Fruit fly (Drosophila melanogaster) whole organism: ENCODE data around the gene CG1764.

Experiments used
- CG8478 ChIP-seq: fragments of >200 bp; optimal IDR thresholded peaks from 2 replicates; lab custom pipeline; 2018; ENCODE audit warnings: inconsistent platforms
- Dll ChIP-seq: fragments of >200 bp; optimal IDR thresholded peaks from 2 replicates; lab custom pipeline; 2017
- EcR ChIP-seq, 2 experiments: fragments of >200 bp; optimal IDR thresholded peaks; 2 replicates each; lab custom pipeline; 2017; ENCODE audit warnings: missing biosample characterization in 2 of 2, missing genetic modification characterization in 2 of 2, missing genetic modification reagents in 2 of 2
- pan ChIP-seq: fragments of >200 bp; optimal IDR thresholded peaks from 2 replicates; lab custom pipeline; 2017
- psq ChIP-seq: fragments of >200 bp; optimal IDR thresholded peaks from 2 replicates; lab custom pipeline; 2017
- usp ChIP-seq: fragments of >200 bp; optimal IDR thresholded peaks from 2 replicates; lab custom pipeline; 2017; ENCODE audit warnings: missing biosample characterization, missing genetic modification characterization, mixed read lengths

Gene CG1764

DNA sequence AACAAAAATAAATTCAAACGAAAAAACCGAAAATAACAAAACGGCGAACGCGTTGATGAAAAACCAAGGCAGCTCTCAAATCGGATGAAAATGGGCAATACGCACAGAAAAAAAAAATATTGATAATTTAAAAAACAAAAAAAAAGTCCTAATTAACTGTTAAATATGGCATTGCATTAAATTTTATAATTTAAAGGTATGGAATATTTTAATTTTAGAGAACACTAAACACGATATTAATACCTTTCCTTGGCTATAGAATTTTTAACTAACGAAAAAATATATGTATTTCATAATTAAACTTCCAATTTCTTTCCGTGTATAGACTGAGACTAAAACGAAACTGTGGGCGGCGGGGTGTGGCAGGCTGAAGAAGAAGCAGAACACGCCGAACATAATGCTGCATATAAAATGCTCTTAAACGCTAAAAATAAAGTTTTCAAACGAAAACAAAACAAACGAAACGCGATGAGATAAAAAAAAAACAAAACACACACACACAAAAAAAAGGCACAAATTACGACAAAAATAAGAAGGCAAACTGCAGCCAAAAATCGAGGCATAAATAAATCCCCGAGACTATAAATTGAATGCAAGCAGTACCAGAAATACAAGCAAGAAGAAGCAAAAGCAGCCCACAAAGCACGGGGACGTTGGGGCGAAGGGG, 27.7 kb downstream of the CG1764 start:
- no peak for TF ChIP-seq pan

DNA sequence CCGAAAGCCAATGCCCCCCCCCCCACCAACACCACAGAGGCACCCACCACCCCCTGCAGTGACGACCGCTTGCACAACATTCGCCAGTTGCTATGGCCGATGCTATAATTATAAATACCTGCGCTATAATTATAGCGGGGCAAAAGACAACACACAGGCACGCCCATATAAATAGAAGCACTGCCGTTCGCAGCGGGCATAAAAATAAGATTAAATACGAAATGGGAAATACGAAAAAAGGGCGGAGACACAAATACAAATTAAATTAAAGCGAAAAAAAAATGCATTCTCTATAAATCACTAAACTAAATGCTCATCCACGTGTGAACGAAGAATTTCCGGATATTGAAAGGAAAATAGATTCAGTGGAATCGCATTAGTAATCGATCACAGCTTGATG, 28.8 kb downstream of the CG1764 start:
- TF ChIP-seq pan (no peak), usp (GFP tag; lab: Kevin White, UChicago) (no peak), EcR (GFP tag; optimal IDR thresholded peaks at IDR 0.05; lab: Kevin White, UChicago) (no peak), psq (no peak), CG8478 (lab: Kevin White, UChicago) (no peak), Dll (lab: Kevin White, UChicago) (no peak)

DNA sequence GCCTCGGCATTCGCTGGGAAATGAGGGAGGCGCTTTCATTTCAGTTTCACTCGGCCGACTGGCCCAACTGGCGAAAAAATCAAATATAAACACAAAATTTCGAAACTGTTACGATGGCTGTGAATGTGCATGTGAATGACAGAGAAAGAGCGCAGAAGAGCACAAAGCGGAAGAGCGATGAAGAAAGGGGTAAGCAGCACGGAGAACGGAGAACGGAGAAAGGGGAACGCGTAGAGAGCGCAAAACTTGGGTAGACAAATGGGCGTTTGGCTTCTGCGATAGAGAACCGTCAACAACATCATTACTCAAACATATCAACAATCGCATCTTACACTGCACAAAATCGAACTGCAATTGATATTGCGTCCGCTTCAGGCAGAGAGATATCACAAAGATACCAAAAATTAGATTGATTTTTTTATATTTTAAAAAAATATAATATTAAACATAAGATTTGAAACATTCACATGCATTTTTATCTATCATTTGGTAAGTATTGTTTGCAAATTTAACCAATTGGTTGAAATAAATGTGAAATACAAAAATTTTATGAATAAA, 29.5 kb downstream of the CG1764 start:
- TF ChIP-seq CG8478 (lab: Kevin White, UChicago) (no peak), usp (GFP tag; lab: Kevin White, UChicago) (no peak), Dll (lab: Kevin White, UChicago) (no peak), psq (no peak), pan (no peak), EcR (GFP tag; optimal IDR thresholded peaks at IDR 0.05; lab: Kevin White, UChicago) (no peak)

DNA sequence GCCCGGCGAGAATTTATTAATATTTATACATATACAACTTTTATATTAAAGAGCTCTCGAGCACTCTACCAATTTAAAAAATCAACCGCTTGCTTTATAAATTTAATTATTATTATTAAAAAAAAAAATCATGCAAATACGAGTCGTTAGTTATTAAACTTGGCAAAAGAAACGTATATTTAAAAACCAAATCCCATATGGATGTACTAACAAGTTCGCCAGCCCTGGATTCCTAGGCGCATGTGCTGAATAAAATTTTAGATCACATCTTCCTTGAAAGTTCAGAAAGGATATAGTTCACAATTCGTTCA, 43.5 kb downstream of the CG1764 start, which contains the start of gene comt:
TSS of gene comt (plus strand) at position 265 of the 311 bp plus-strand sequence.
- TF ChIP-seq Dll (lab: Kevin White, UChicago) = no peak
- no peak for TF ChIP-seq EcR (GFP tag; optimal IDR thresholded peaks at IDR 0.05; lab: Kevin White, UChicago)
- no peak for TF ChIP-seq pan
- TF ChIP-seq psq = no peak
- TF ChIP-seq usp (GFP tag; lab: Kevin White, UChicago) = no peak
- TF ChIP-seq CG8478 (lab: Kevin White, UChicago) = no peak

DNA sequence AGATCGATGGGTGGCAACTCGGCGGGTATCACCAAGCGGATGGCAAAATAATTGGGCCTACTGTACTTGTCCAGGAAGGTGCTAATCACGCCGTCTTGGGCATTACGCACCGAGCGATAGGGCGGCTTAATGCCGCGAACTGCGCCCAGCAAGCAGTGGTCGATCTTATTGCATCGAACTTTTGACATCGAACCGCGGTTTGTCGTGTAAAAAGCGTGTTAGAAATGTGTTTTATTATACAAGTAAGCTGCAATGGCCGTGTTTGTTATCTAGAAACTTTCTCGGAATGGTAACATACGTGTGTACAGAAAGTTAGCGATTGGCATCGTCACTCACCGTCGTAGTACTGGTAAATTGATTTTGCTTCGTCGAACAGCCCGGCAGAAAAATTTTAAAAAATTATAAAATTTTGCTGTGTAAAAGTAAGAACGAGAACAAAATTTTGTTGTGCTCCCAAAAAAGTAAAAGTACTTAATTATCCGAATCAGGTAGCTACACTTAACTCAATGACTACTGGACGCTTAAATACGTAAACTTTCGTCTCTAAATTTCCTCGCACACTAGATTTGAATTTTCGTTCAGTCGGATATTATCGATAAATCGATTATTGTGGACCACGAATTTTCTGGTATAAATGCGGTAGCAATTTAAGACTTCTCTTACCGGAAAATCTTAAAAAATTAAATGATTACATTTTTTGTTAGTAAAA, 44.0 kb downstream of the CG1764 start, which contains the start of the genes mew and CG15742:
TSS of gene mew (minus strand) at position 443 of the 709 bp plus-strand sequence.
TSS of gene CG15742 (minus strand) at position 448 of the 709 bp plus-strand sequence.
- TF ChIP-seq EcR (GFP tag; optimal IDR thresholded peaks at IDR 0.05; lab: Kevin White, UChicago) = no peak
- TF ChIP-seq psq = no peak
- no peak for TF ChIP-seq CG8478 (lab: Kevin White, UChicago)
- TF ChIP-seq pan = no peak
- TF ChIP-seq Dll (lab: Kevin White, UChicago) = no peak
- TF ChIP-seq usp (GFP tag; lab: Kevin White, UChicago) = no peak

DNA sequence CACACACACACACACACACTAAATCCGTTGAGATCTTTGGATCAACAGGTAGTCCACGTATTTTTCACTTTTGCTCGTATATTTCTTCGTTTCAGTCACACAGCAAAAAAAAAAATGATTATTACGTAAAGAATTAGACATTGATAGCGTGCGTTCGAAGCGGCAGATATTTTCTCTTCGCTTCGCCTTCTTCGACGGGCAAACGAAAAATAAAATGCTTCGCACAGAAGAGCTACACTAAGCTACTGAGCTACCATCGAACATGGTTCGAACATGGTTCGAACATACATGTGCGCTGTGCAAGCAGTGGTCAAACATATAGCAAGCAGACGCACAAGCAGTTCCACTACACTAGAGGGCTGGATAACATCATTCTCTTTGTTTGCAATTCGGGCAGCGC, 45.2 kb downstream of the CG1764 start:
- TF ChIP-seq usp (GFP tag; lab: Kevin White, UChicago) = no peak
- no peak for TF ChIP-seq psq
- TF ChIP-seq EcR (GFP tag; optimal IDR thresholded peaks at IDR 0.05; lab: Kevin White, UChicago) = no peak
- no peak for TF ChIP-seq pan
- TF ChIP-seq CG8478 (lab: Kevin White, UChicago) = no peak
- TF ChIP-seq Dll (lab: Kevin White, UChicago) = no peak

DNA sequence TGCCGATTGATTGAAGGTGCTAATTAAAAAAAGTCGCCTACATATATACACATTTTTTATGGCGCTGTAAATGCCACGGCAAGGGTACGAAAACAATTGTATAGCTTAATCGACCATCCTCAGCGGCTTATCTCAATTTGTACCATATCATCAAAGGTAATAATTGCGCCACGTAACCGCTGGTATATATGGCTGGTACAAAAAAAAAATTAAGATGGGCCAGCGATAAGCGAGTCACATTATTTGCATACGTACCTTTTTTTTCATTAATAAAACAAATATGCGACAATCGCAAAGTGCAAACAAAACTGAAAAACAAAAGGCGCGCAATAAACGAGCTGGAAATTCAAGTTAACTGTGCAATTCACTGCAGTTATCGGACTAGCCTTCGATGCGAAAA, 47.8 kb downstream of the CG1764 start:
- TF ChIP-seq EcR (GFP tag; optimal IDR thresholded peaks at IDR 0.05; lab: Kevin White, UChicago) (no peak), CG8478 (lab: Kevin White, UChicago) (no peak), Dll (lab: Kevin White, UChicago) (no peak), usp (GFP tag; lab: Kevin White, UChicago) (no peak), psq (no peak), pan (no peak)

DNA sequence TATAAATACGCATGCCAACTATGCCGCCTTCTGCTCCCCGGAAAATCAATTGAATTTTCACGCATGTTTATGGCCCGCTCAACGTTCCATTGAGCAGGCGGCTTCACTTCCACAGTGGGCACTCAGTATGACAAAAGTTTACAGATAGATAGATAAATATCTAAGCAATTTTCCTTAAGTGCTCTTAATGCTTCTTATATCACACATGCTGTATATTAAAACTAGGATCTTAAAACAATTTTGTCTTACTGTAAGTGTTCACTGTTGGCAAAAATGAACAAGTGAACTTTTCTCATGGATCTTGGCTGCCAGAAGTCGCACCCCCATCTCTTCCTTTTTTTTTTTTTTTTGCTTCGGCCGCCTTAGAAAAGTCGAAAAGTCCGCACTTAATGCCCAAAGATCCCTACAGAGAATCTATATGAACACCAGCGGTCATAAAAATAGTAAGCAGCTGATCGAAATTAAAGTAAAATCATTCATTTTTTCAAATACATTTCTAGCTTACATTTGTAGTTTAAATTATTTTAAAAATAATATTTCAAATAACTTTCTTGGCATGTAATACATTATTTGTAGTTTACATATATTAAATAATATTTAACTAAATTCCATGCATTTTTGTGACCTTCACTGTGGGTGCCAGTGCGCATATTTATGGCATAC, 49.0 kb downstream of the CG1764 start:
- TF ChIP-seq EcR (GFP tag; optimal IDR thresholded peaks at IDR 0.05; lab: Kevin White, UChicago) (no peak), CG8478 (lab: Kevin White, UChicago) (no peak), usp (GFP tag; lab: Kevin White, UChicago) (no peak), Dll (lab: Kevin White, UChicago) (no peak), pan (no peak), psq (no peak)

DNA sequence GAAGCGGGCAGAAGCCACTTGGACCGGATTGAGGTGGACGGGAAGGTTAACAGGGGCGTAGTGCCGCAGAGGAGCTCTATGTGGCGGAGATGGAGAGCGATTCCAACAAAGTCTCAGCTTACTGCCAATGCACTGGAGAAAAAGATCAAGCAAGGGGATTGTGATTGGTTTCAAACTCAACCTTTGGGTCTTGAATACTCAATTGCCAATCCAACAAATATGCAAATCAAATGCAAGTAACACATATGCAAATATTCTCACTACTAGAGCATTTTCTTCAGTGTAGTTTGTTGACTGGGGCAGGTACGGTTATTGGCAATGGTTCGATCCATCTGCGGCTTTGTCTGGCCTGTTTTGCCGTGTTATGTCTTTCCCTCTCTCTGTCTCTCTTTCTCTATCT, 50.9 kb downstream of the CG1764 start:
- TF ChIP-seq EcR (GFP tag; optimal IDR thresholded peaks at IDR 0.05; lab: Kevin White, UChicago) (no peak), pan (no peak), CG8478 (lab: Kevin White, UChicago) (no peak), psq (no peak), Dll (lab: Kevin White, UChicago) (no peak), usp (GFP tag; lab: Kevin White, UChicago) (no peak)

DNA sequence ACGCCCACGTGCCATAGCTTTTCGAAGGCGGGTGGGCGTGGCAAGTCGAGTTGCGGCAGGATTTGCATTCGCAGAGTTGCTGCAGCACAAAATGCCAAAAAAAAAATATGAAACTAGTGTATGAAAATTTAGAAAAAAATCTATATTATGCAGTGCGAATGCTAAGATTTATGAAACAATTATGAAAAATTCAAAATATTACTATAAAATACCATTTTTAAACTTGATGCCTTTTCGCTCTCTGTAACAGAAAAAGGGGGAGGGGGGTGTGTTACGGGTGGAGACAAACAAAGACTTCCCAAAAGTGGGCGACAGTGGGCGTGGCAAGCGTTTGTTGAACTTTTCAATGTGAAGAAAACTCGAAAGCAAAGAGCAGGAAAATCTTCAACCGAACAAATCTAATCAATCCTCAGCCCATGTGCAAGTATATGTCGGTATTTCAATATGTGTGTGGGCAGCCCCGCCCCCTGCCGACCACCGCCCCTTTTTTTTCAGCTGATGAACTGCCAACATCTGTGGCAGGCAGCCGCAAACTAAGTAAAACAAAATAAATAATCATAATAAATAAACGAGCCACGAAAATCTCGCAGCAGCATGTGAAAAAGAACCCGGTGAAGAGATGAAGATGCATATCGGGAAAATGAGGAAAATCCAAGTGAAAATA, 52.4 kb downstream of the CG1764 start:
- TF ChIP-seq Dll (lab: Kevin White, UChicago) (no peak), pan (no peak), usp (GFP tag; lab: Kevin White, UChicago) (no peak), CG8478 (lab: Kevin White, UChicago) (no peak), psq (no peak), EcR (GFP tag; optimal IDR thresholded peaks at IDR 0.05; lab: Kevin White, UChicago) (no peak)

DNA sequence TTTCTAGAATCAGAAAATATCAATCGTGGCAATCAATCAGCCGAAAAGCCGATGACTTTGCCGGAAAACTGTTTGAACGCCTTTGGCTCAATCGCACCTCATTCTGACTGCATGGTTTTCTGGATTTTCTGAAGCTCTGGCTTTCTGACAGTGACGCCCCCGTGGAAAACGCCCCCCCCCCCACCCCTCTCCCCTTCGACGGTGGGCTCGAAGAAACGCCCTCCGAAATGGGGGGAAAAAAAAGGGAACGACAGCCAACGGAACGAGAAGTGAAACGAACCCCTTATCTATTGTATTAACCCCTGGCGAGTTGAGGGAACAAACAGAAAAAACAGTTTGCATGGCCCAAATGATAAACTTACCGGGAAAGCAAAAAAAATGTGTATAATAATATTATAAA, 53.7 kb downstream of the CG1764 start:
- TF ChIP-seq usp (GFP tag; lab: Kevin White, UChicago) (no peak), CG8478 (lab: Kevin White, UChicago) (no peak), pan (no peak), Dll (lab: Kevin White, UChicago) (no peak)
